Worm (Caenorhabditis elegans) whole organism, L1 larva: ENCODE data around the gene npp-5.

Experiments
- C34B4.2 ChIP-seq: sonication (generic microtip); optimal IDR thresholded peaks from 2 replicates; lab custom pipeline; 2017; ENCODE audit warnings: mild to moderate bottlenecking, missing genetic modification characterization, missing compliant biosample characterization
- Y116A8C.19 ChIP-seq: sonication (generic microtip); optimal IDR thresholded peaks from 2 replicates; lab custom pipeline; 2016; ENCODE audit warnings: missing compliant biosample characterization, missing genetic modification characterization, borderline replicate concordance
- aly-2 ChIP-seq: fragments of 150-350 bp; optimal IDR thresholded peaks from 2 replicates; lab custom pipeline; 2014; ENCODE audit warnings: missing biosample characterization, missing genetic modification characterization
- ceh-63 ChIP-seq: fragments of 200-800 bp; sonication (Bioruptor generic); optimal IDR thresholded peaks from 2 replicates; lab custom pipeline; 2018; ENCODE audit warnings: mild to moderate bottlenecking, missing genetic modification characterization, missing compliant biosample characterization
- ceh-88 ChIP-seq: fragments of 200-800 bp; sonication (Bioruptor generic); IDR thresholded peaks from 2 replicates; pipeline ENCODE4 v1.3.6; 2022; ENCODE audit warnings: missing genetic modification characterization, missing compliant biosample characterization
- ceh-90 ChIP-seq: sonication (generic microtip); optimal IDR thresholded peaks from 2 replicates; lab custom pipeline; 2016; ENCODE audit warnings: missing genetic modification characterization, missing compliant biosample characterization
- dsc-1 ChIP-seq: sonication (generic microtip); optimal IDR thresholded peaks from 2 replicates; lab custom pipeline; 2016; ENCODE audit warnings: mild to moderate bottlenecking, missing genetic modification characterization, missing compliant biosample characterization
- efl-1 ChIP-seq, 4 experiments: fragments of 150-350 bp; optimal IDR thresholded peaks in 3 of 4; peaks in 1 of 4; 1 replicate in 1 of 4; 2 replicates in 3 of 4; lab custom pipeline; 2014; ENCODE audit warnings: missing biosample characterization in 2 of 4, missing genetic modification characterization in 2 of 4, missing genetic modification reagents in 2 of 4
- egl-13 ChIP-seq: sonication (generic microtip); optimal IDR thresholded peaks from 2 replicates; lab custom pipeline; 2016; ENCODE audit warnings: missing genotype, missing genetic modification reagents, missing genetic modification characterization, missing compliant biosample characterization
- egl-27 ChIP-seq, 2 experiments: fragments of 150-350 bp in 1 of 2; sonication (generic microtip); optimal IDR thresholded peaks; 3 replicates each; lab custom pipeline; 2017 to 2018; ENCODE audit warnings: missing biosample characterization in 2 of 2, missing genetic modification characterization in 2 of 2, missing genetic modification reagents in 2 of 2
- elt-2 ChIP-seq: sonication (generic microtip); optimal IDR thresholded peaks from 2 replicates; lab custom pipeline; 2016; ENCODE audit warnings: missing genetic modification characterization, mild to moderate bottlenecking, inconsistent platforms, missing compliant biosample characterization, missing genetic modification reagents
- elt-3 ChIP-seq, 6 experiments: fragments of 150-350 bp in 1 of 6; sonication (generic microtip); optimal IDR thresholded peaks; 2 replicates each; lab custom pipeline; 2017 to 2018; ENCODE audit warnings: missing biosample characterization in 6 of 6, missing genetic modification characterization in 6 of 6, inconsistent platforms in 1 of 6
- ets-5 ChIP-seq: fragments of 200-800 bp; sonication (Bioruptor generic); IDR thresholded peaks from 2 replicates; pipeline ENCODE4 v1.3.6; 2022; ENCODE audit warnings: missing genetic modification characterization, missing compliant biosample characterization
- fkh-10 ChIP-seq: sonication (generic microtip); optimal IDR thresholded peaks from 2 replicates; lab custom pipeline; 2017; ENCODE audit warnings: missing biosample characterization, missing genetic modification reagents, missing genetic modification characterization
- fos-1 ChIP-seq: fragments of 150-350 bp; optimal IDR thresholded peaks from 2 replicates; lab custom pipeline; 2014; ENCODE audit warnings: missing biosample characterization, missing genetic modification characterization
- jun-1 ChIP-seq: fragments of 150-350 bp; optimal IDR thresholded peaks from 2 replicates; lab custom pipeline; 2014; ENCODE audit warnings: missing biosample characterization, missing genetic modification reagents, missing genetic modification characterization
- lin-14 ChIP-seq: fragments of 200-800 bp; sonication (Bioruptor generic); optimal IDR thresholded peaks from 2 replicates; lab custom pipeline; 2018; ENCODE audit warnings: mild to moderate bottlenecking, missing genetic modification characterization, moderate library complexity, missing compliant biosample characterization
- lin-35 ChIP-seq, 2 experiments: fragments of 150-350 bp; optimal IDR thresholded peaks; 2 replicates each; lab custom pipeline; 2014; ENCODE audit warnings: missing biosample characterization in 2 of 2, missing genetic modification characterization in 2 of 2, missing genetic modification reagents in 2 of 2
- lir-3 ChIP-seq: sonication (generic microtip); optimal IDR thresholded peaks from 2 replicates; lab custom pipeline; 2016; ENCODE audit warnings: mild to moderate bottlenecking, missing genetic modification characterization, moderate library complexity, missing compliant biosample characterization; ENCODE audit not compliant: poor library complexity
- lsy-2 ChIP-seq, 2 experiments: fragments of 150-350 bp; optimal IDR thresholded peaks; 2 replicates each; lab custom pipeline; 2014; ENCODE audit warnings: missing biosample characterization in 2 of 2, missing genetic modification characterization in 2 of 2
- mdl-1 ChIP-seq, 2 experiments: fragments of 150-350 bp; optimal IDR thresholded peaks; 2 replicates each; lab custom pipeline; 2014 to 2017; ENCODE audit warnings: missing biosample characterization in 2 of 2, missing genetic modification characterization in 2 of 2, inconsistent platforms in 1 of 2
- nhr-12 ChIP-seq: sonication (generic microtip); optimal IDR thresholded peaks from 2 replicates; lab custom pipeline; 2017; ENCODE audit warnings: missing biosample characterization, missing genetic modification characterization
- nhr-20 ChIP-seq: sonication (generic microtip); optimal IDR thresholded peaks from 2 replicates; lab custom pipeline; 2016; ENCODE audit warnings: mild to moderate bottlenecking, missing genetic modification characterization, missing compliant biosample characterization
- nhr-237 ChIP-seq: fragments of 150-350 bp; optimal IDR thresholded peaks from 2 replicates; lab custom pipeline; 2014; ENCODE audit warnings: missing biosample characterization, missing genetic modification characterization
- nhr-85 ChIP-seq: sonication (generic microtip); peaks from one replicate; lab custom pipeline; 2016; ENCODE audit warnings: missing genetic modification characterization, inconsistent platforms, missing compliant biosample characterization
- pax-3 ChIP-seq: fragments of 200-800 bp; sonication (Bioruptor generic); optimal IDR thresholded peaks from 2 replicates; lab custom pipeline; 2018; ENCODE audit warnings: mild to moderate bottlenecking, missing genetic modification characterization, moderate library complexity, missing compliant biosample characterization
- pqm-1 ChIP-seq: sonication (generic microtip); optimal IDR thresholded peaks from 3 replicates; lab custom pipeline; 2017; ENCODE audit warnings: missing biosample characterization, missing genetic modification characterization
- rnt-1 ChIP-seq: sonication (generic microtip); optimal IDR thresholded peaks from 2 replicates; lab custom pipeline; 2016; ENCODE audit warnings: mild to moderate bottlenecking, missing genetic modification characterization, moderate library complexity, missing compliant biosample characterization
- sox-4 ChIP-seq: sonication (generic microtip); optimal IDR thresholded peaks from 2 replicates; lab custom pipeline; 2016; ENCODE audit warnings: missing genetic modification characterization, missing compliant biosample characterization
- sptf-1 ChIP-seq: fragments of 150-350 bp; optimal IDR thresholded peaks from 2 replicates; lab custom pipeline; 2014; ENCODE audit warnings: missing biosample characterization, missing genetic modification characterization
- swsn-7 ChIP-seq: sonication (generic microtip); optimal IDR thresholded peaks from 2 replicates; lab custom pipeline; 2016; ENCODE audit warnings: missing genetic modification characterization, missing compliant biosample characterization
- tbx-2 ChIP-seq: sonication (generic microtip); optimal IDR thresholded peaks from 2 replicates; lab custom pipeline; 2016; ENCODE audit warnings: missing genetic modification characterization, missing compliant biosample characterization
- unc-30 ChIP-seq: sonication (generic microtip); optimal IDR thresholded peaks from 2 replicates; lab custom pipeline; 2017; ENCODE audit warnings: missing biosample characterization, missing genetic modification characterization
- unc-86 ChIP-seq: sonication (generic microtip); optimal IDR thresholded peaks from 2 replicates; lab custom pipeline; 2016; ENCODE audit warnings: missing genetic modification characterization, missing compliant biosample characterization
- zag-1 ChIP-seq: fragments of 150-350 bp; optimal IDR thresholded peaks from 2 replicates; lab custom pipeline; 2014; ENCODE audit warnings: missing biosample characterization, missing genetic modification characterization
- zip-4 ChIP-seq: fragments of 200-800 bp; sonication (Bioruptor generic); optimal IDR thresholded peaks from 2 replicates; lab custom pipeline; 2018; ENCODE audit warnings: mild to moderate bottlenecking, missing genetic modification characterization, moderate library complexity, missing compliant biosample characterization
- ztf-4 ChIP-seq: fragments of 150-350 bp; optimal IDR thresholded peaks from 2 replicates; lab custom pipeline; 2014; ENCODE audit warnings: missing biosample characterization, missing genetic modification characterization

npp-5 gene

DNA sequence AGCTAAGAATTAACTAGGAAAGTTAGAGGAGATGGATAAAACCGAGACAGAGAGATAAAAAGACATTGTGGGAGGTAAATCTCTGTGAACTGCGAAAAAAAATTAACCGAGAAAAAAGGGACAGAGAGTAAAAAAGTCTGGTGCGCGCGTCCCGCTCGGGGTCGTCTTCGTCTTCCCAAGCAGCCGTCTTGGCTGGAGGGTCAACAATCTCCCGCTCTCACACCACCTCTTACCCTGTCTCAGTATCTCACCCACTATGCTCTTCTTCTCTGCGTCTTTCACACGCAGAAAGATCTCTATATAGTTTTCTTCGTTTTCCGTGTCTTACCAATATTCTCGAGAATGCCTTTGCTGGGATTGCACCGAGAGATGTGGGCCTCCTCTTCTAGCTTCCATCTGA lies 33.1 kb upstream of the npp-5 start (continued):
- TF ChIP-seq ceh-63 (no peak), egl-13 (tag; lab: Kevin White, UChicago) (no peak), nhr-20 (tag; lab: Kevin White, UChicago) (peak; percentile 49)

DNA sequence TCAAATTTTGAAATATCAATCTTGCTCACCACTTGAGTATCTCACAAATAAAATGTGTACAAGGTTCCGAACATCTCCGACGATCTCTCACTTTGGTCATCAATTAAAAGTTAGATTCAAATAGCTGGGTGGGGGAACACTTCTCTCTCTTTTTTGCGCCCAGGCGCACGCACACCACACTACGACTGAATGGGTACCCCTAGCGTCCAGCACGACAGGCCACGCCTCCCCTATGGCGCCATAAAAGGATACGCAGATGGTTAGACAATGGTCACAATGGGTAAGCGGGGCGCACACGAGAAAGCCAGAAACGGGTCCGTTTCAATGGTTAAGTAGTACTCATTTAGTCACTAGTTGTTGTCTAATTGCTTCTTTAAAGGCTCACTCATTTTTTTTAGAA lies 30.3 kb upstream of the npp-5 start:
- TF ChIP-seq efl-1 (optimal IDR thresholded peaks at IDR 0.05; lab: Kevin White, UChicago) (no peak), efl-1 (GFP tag; optimal IDR thresholded peaks at IDR 0.05 in 1 of 2; lab: Kevin White, UChicago) (peak in 1 of 2 experiments; percentile 80), unc-86 (tag; lab: Kevin White, UChicago) (no peak), lin-14 (GFP tag; lab: Kevin White, UChicago) (peak; percentile 14)

DNA sequence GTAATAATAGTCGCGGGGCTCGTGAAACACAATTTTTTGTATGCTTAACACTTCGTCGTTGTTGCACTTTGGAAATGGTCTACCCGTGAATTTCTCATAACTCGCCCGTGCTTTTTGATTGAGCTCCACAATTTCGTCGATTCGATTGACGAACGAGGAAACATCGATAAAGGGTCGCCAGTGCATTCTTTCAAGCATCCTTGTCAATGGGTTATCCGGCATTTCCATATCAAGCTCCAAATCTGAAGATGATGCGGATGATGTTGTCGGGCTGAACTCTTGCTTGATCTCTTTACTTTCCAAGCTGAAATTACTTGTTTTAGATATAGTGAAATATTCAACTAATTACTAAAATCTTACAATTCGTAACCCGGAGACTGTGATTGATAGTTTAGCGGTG lies 28.3 kb upstream of the npp-5 start:
- TF ChIP-seq elt-3 (tag; optimal IDR thresholded peaks at IDR 0.05; lab: Kevin White, UChicago) = no peak
- TF ChIP-seq nhr-12 (tag; lab: Kevin White, UChicago) = no peak
- no peak for TF ChIP-seq sox-4 (tag; lab: Kevin White, UChicago)
- TF ChIP-seq fkh-10 = no peak
- no peak for TF ChIP-seq tbx-2 (tag; lab: Kevin White, UChicago)
- no peak for TF ChIP-seq zip-4 (GFP tag; lab: Kevin White, UChicago)
- no peak for TF ChIP-seq swsn-7 (tag; lab: Kevin White, UChicago)
- TF ChIP-seq unc-30 = no peak
- TF ChIP-seq nhr-20 (tag; lab: Kevin White, UChicago) = no peak
- no peak for TF ChIP-seq zag-1
- no peak for TF ChIP-seq jun-1
- TF ChIP-seq ceh-63 = no peak
- TF ChIP-seq dsc-1 (tag; lab: Kevin White, UChicago) = no peak
- TF ChIP-seq Y116A8C.19 (tag; lab: Kevin White, UChicago) = no peak
- TF ChIP-seq egl-27 (tag; optimal IDR thresholded peaks at IDR 0.05; lab: Kevin White, UChicago) = no peak

DNA sequence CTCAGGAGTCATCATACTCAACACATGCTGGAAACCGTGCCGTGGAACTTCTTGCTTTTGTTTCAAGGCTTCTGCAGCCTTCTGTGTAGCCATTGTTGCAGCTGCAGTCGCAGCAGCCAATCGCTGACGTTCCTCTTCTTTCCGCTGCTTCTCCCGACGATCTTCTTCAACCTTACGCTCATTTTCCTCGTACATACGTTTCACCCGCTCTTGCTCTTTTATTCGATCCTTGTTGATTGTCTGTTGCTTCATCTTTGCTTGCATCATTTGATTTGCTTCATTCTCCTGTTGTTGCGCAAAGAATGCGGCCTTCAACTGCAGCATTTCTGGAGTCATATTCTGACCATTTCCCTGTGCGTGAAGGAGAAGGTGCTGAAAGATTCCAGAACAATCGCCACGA lies 23.0 kb upstream of the npp-5 start:
- no peak for TF ChIP-seq ceh-63
- TF ChIP-seq nhr-237 (tag; lab: Kevin White, UChicago) = no peak
- TF ChIP-seq pqm-1 (tag; lab: Kevin White, UChicago) = no peak
- TF ChIP-seq pax-3 = no peak
- TF ChIP-seq mdl-1 (tag; optimal IDR thresholded peaks at IDR 0.05; lab: Kevin White, UChicago) = no peak
- no peak for TF ChIP-seq ztf-4 (tag; lab: Kevin White, UChicago)
- no peak for TF ChIP-seq fos-1 (tag; lab: Kevin White, UChicago)
- TF ChIP-seq nhr-20 (tag; lab: Kevin White, UChicago) = no peak
- no peak for TF ChIP-seq rnt-1 (tag; lab: Kevin White, UChicago)
- TF ChIP-seq ceh-90 (tag; lab: Kevin White, UChicago) = no peak
- no peak for TF ChIP-seq lin-35 (GFP tag; optimal IDR thresholded peaks at IDR 0.05; lab: Kevin White, UChicago)
- TF ChIP-seq, all 84 proteins: peak for 0

DNA sequence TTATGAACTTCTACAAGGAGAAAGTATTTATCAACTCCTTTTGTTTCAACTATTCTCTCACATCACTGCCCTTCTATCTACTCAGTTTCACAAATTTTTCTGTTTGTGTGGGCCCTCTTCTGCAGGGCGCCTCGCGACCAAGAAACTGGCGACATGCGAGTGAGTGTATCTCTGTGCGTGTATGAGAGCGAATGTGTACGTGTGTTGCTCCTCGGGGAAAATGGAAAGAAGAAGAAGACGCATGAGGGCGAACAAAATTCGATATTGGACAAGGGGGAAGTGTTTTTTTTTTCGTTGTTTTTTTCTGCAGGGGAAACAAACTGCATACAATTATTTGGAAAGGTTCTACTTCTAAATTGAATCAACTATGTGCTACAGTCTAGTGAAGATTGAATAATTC lies 22.0 kb upstream of the npp-5 start:
- TF ChIP-seq aly-2 (tag; lab: Kevin White, UChicago) (peak; percentile 11), Y116A8C.19 (tag; lab: Kevin White, UChicago) (no peak), lin-14 (GFP tag; lab: Kevin White, UChicago) (peak; percentile 59)

DNA sequence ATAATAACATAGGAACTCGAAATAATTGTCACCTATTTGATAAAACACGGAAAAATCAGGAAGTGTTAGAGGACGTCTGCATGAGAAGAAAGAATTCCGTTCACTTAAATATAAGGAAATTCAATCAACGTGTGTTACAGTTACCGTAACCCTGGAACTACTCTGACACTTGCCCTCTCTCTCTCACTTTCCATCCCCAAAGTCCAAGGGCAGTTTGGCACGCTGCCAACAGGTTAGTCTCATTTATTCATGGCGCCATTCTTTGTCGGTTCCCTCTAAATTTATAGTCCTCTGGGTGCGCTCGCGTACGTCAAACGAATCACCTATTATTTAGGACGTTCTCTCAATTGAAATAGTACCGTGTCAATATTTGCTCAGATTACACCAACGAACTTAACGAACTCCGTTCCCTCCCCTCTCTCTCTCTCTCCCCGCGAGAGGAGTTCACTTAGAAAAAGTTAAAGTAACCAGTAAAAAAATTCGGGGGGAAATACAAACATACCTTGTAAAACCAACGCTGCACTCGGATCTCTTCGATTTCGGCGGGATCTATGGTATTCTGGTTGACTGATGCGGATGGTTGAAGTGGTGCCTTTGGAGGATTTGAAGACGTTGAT lies 21.1 kb upstream of the npp-5 start:
- no peak for TF ChIP-seq elt-3 (tag; optimal IDR thresholded peaks at IDR 0.05; lab: Kevin White, UChicago)
- TF ChIP-seq efl-1 (optimal IDR thresholded peaks at IDR 0.05; lab: Kevin White, UChicago) = no peak
- TF ChIP-seq efl-1 (GFP tag; optimal IDR thresholded peaks at IDR 0.05 in 1 of 2; lab: Kevin White, UChicago) = peak in 1 of 2 experiments; percentile 73
- TF ChIP-seq nhr-85 (tag; lab: Kevin White, UChicago) = peak; percentile 67
- peak in 1 of 2 experiments; percentile 33 for TF ChIP-seq lsy-2 (tag; optimal IDR thresholded peaks at IDR 0.05; lab: Kevin White, UChicago)
- no peak for TF ChIP-seq elt-2 (tag; lab: Kevin White, UChicago)
- no peak for TF ChIP-seq lir-3 (tag; lab: Kevin White, UChicago)
- TF ChIP-seq dsc-1 (tag; lab: Kevin White, UChicago) = no peak
- TF ChIP-seq sptf-1 = no peak
- TF ChIP-seq C34B4.2 (tag; lab: Kevin White, UChicago) = no peak
- no peak for TF ChIP-seq ets-5 (GFP tag; lab: Robert Waterston, UW)
- no peak for TF ChIP-seq jun-1
- TF ChIP-seq unc-30 = no peak
- TF ChIP-seq ceh-88 = no peak
